Worm (Caenorhabditis elegans): ENCODE data around the gene F28A12.3.
A peak's percentile ranks its signal among the peaks of the same experiment; 100 is the strongest.

DNA sequence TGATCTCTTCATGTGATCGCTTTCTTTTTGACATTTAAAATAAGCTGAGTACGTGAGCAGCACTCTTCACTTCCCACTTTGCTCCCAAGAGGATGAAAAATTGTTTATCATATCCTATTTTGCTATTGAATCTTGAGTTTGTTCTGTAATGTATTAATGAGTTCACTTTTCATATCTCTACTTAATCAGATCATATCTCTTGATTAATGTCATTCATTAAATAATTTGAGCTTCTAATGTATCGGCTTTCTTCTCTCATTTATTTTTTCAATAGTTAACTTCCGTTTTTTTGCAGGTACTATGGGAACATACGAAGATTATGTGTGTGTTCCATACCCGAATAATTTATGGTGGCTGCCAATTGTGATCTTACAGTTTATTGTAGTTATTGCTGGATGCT lies 39.9 kb upstream of the F28A12.3 start, which contains the start of gene ZC190.2:
- TF ChIP-seq fos-1 (tag; optimal IDR thresholded peaks at IDR 0.05), result no peak
- TF ChIP-seq nhr-71 (tag; optimal IDR thresholded peaks at IDR 0.05), result peak; percentile 16
- TF ChIP-seq pag-3 (tag; optimal IDR thresholded peaks at IDR 0.05; ENCODE audit: borderline replicate concordance, insufficient read depth), result no peak
- TF ChIP-seq lin-13 (GFP tag; optimal IDR thresholded peaks at IDR 0.05), result no peak
